Fruit fly (Drosophila melanogaster) whole organism, embryonic: ENCODE results near the gene CG13724.

Source experiments
- B-H1 ChIP-seq: fragments of 200-800 bp; sonication (Bioruptor generic); IDR thresholded peaks from 3 replicates; pipeline ENCODE4 v1.3.6; 2022; ENCODE audit warnings: missing biosample characterization, missing genetic modification characterization
- Bdp1 ChIP-seq: fragments of 200-800 bp; sonication (Bioruptor generic); optimal IDR thresholded peaks from 3 replicates; lab custom pipeline; 2016; ENCODE audit warnings: missing biosample characterization, missing genetic modification characterization
- CG10209 ChIP-seq: fragments of 200-800 bp; sonication (Bioruptor generic); optimal IDR thresholded peaks from 3 replicates; lab custom pipeline; 2017; ENCODE audit warnings: missing biosample characterization, mild to moderate bottlenecking, missing genetic modification characterization, missing genetic modification reagents
- CG10959 ChIP-seq: fragments of 200-800 bp; sonication (Bioruptor generic); IDR thresholded peaks from 2 replicates; pipeline ENCODE4 v1.3.6; 2022; ENCODE audit warnings: missing biosample characterization, missing genetic modification characterization
- CG13287 ChIP-seq: fragments of 200-800 bp; sonication (Bioruptor generic); IDR thresholded peaks from 2 replicates; pipeline ENCODE4 v1.3.6; 2022; ENCODE audit warnings: missing biosample characterization, missing genetic modification characterization; ENCODE audit not compliant: partially characterized antibody
- CG13424 ChIP-seq: fragments of 200-800 bp; sonication (Bioruptor generic); optimal IDR thresholded peaks from 2 replicates; lab custom pipeline; 2019; ENCODE audit warnings: missing biosample characterization, mild to moderate bottlenecking, missing genetic modification characterization, moderate library complexity
- CG14860 ChIP-seq: fragments of 200-800 bp; sonication (Bioruptor generic); IDR thresholded peaks from 3 replicates; pipeline ENCODE4 v1.3.6; 2022; ENCODE audit warnings: missing biosample characterization, missing genetic modification characterization; ENCODE audit not compliant: partially characterized antibody
- CG14965 ChIP-seq: fragments of 200-800 bp; sonication (Bioruptor generic); optimal IDR thresholded peaks from 2 replicates; lab custom pipeline; 2016; ENCODE audit warnings: missing biosample characterization, missing genetic modification characterization, borderline replicate concordance
- CG15696 ChIP-seq: fragments of 200-800 bp; sonication (Bioruptor generic); optimal IDR thresholded peaks from 2 replicates; lab custom pipeline; 2019; ENCODE audit warnings: missing biosample characterization, mild to moderate bottlenecking, missing genetic modification characterization, moderate library complexity
- CG16813 ChIP-seq: fragments of 200-800 bp; sonication (Bioruptor generic); IDR thresholded peaks from 3 replicates; pipeline ENCODE4 v1.3.6; 2022; ENCODE audit warnings: missing biosample characterization, missing genetic modification characterization; ENCODE audit not compliant: partially characterized antibody
- CG18619 ChIP-seq: fragments of 200-800 bp; sonication (Bioruptor generic); optimal IDR thresholded peaks from 3 replicates; lab custom pipeline; 2017; ENCODE audit warnings: missing biosample characterization, mild to moderate bottlenecking, missing genetic modification characterization
- CG2129 ChIP-seq: fragments of 200-800 bp; sonication (Bioruptor generic); IDR thresholded peaks from 2 replicates; pipeline ENCODE4 v1.3.6; 2022; ENCODE audit warnings: missing biosample characterization, missing genetic modification characterization; ENCODE audit not compliant: partially characterized antibody
- CG3065 ChIP-seq: fragments of 200-800 bp; sonication (Bioruptor generic); optimal IDR thresholded peaks from 2 replicates; lab custom pipeline; 2016; ENCODE audit warnings: missing biosample characterization, missing genetic modification characterization
- CG3163 ChIP-seq: fragments of 200-800 bp; sonication (Bioruptor generic); optimal IDR thresholded peaks from 3 replicates; lab custom pipeline; 2016; ENCODE audit warnings: missing biosample characterization, missing genetic modification characterization
- CG42726 ChIP-seq: fragments of 200-800 bp; sonication (Bioruptor generic); IDR thresholded peaks from 2 replicates; pipeline ENCODE4 v1.3.6; 2022; ENCODE audit warnings: missing biosample characterization, missing genetic modification characterization; ENCODE audit not compliant: partially characterized antibody
- CG4617 ChIP-seq: fragments of 200-800 bp; sonication (Bioruptor generic); optimal IDR thresholded peaks from 3 replicates; lab custom pipeline; 2016; ENCODE audit warnings: missing biosample characterization, missing genetic modification characterization, borderline replicate concordance
- CG4854 ChIP-seq: fragments of 200-800 bp; sonication (Bioruptor generic); optimal IDR thresholded peaks from 2 replicates; lab custom pipeline; 2016; ENCODE audit warnings: missing biosample characterization, missing genetic modification characterization, inconsistent platforms
- CG7928 ChIP-seq: fragments of 200-800 bp; sonication (Bioruptor generic); optimal IDR thresholded peaks from 2 replicates; lab custom pipeline; 2017; ENCODE audit warnings: missing biosample characterization, mild to moderate bottlenecking, missing genetic modification characterization
- CG8281 ChIP-seq: fragments of 200-800 bp; sonication (Bioruptor generic); optimal IDR thresholded peaks from 2 replicates; lab custom pipeline; 2018; ENCODE audit warnings: missing biosample characterization, mild to moderate bottlenecking, missing genetic modification characterization, moderate library complexity
- CTCF ChIP-seq: fragments of 200-800 bp; sonication (Bioruptor generic); optimal IDR thresholded peaks from 2 replicates; lab custom pipeline; 2017; ENCODE audit warnings: missing biosample characterization, mild to moderate bottlenecking, missing genetic modification characterization, moderate library complexity
- Ets65A ChIP-seq: fragments of 200-800 bp; sonication (Bioruptor generic); peaks from one replicate; lab custom pipeline; 2016; ENCODE audit warnings: missing biosample characterization, missing genetic modification characterization
- Lim3 ChIP-seq: fragments of 200-800 bp; sonication (Bioruptor generic); IDR thresholded peaks from 2 replicates; pipeline ENCODE4 v1.3.6; 2022; ENCODE audit warnings: missing biosample characterization, missing genetic modification characterization
- Med ChIP-seq: fragments of 200-800 bp; sonication (Bioruptor generic); peaks from one replicate; lab custom pipeline; 2016; ENCODE audit warnings: missing biosample characterization, missing genetic modification characterization, mild to moderate bottlenecking, inconsistent platforms, moderate library complexity
- amos ChIP-seq: fragments of 200-800 bp; sonication (Bioruptor generic); IDR thresholded peaks from 2 replicates; pipeline ENCODE4 v1.3.6; 2022; ENCODE audit warnings: missing biosample characterization, missing genetic modification characterization; ENCODE audit not compliant: partially characterized antibody
- az2 ChIP-seq: fragments of 200-800 bp; sonication (Bioruptor generic); optimal IDR thresholded peaks from 3 replicates; lab custom pipeline; 2016; ENCODE audit warnings: missing biosample characterization, missing genetic modification characterization
- bbx ChIP-seq: fragments of 200-800 bp; sonication (Bioruptor generic); IDR thresholded peaks from 2 replicates; pipeline ENCODE4 v1.3.6; 2022; ENCODE audit warnings: missing biosample characterization, missing genetic modification characterization; ENCODE audit not compliant: partially characterized antibody
- bigmax ChIP-seq: fragments of 200-800 bp; sonication (Bioruptor generic); optimal IDR thresholded peaks from 2 replicates; lab custom pipeline; 2018; ENCODE audit warnings: missing biosample characterization, mild to moderate bottlenecking, missing genetic modification characterization
- cas ChIP-seq: fragments of 200-800 bp; sonication (Bioruptor generic); IDR thresholded peaks from 2 replicates; pipeline ENCODE4 v1.3.6; 2022; ENCODE audit warnings: missing biosample characterization, missing genetic modification characterization
- ci ChIP-seq: fragments of 200-800 bp; sonication (Bioruptor generic); IDR thresholded peaks from 3 replicates; pipeline ENCODE4 v1.3.6; 2022; ENCODE audit warnings: missing biosample characterization, missing genetic modification characterization
- exex ChIP-seq: fragments of 200-800 bp; sonication (Bioruptor generic); optimal IDR thresholded peaks from 4 replicates; lab custom pipeline; 2018; ENCODE audit warnings: missing biosample characterization, mild to moderate bottlenecking, missing genetic modification characterization, moderate library complexity
- gem ChIP-seq: fragments of 200-800 bp; sonication (Bioruptor generic); optimal IDR thresholded peaks from 2 replicates; lab custom pipeline; 2019; ENCODE audit warnings: missing biosample characterization, mild to moderate bottlenecking, missing genetic modification characterization, moderate library complexity
- grn ChIP-seq: fragments of 200-800 bp; sonication (Bioruptor generic); optimal IDR thresholded peaks from 3 replicates; lab custom pipeline; 2017; ENCODE audit warnings: missing biosample characterization, missing genetic modification characterization
- hbn ChIP-seq: fragments of 200-800 bp; sonication (Bioruptor generic); IDR thresholded peaks from 2 replicates; pipeline ENCODE4 v1.3.6; 2022; ENCODE audit warnings: missing biosample characterization, missing genetic modification characterization; ENCODE audit not compliant: partially characterized antibody
- nau ChIP-seq: fragments of 200-800 bp; sonication (Bioruptor generic); optimal IDR thresholded peaks from 3 replicates; lab custom pipeline; 2017; ENCODE audit warnings: missing biosample characterization, mild to moderate bottlenecking, missing genetic modification characterization, missing genetic modification reagents
- nom ChIP-seq: fragments of 200-800 bp; sonication (Bioruptor generic); optimal IDR thresholded peaks from 2 replicates; lab custom pipeline; 2017; ENCODE audit warnings: missing biosample characterization, missing genetic modification characterization, mild to moderate bottlenecking, moderate library complexity, missing genetic modification reagents
- phol ChIP-seq: fragments of 200-800 bp; sonication (Bioruptor generic); optimal IDR thresholded peaks from 3 replicates; lab custom pipeline; 2018; ENCODE audit warnings: missing biosample characterization, mild to moderate bottlenecking, missing genetic modification characterization, moderate library complexity
- pnt ChIP-seq: fragments of 200-800 bp; sonication (Bioruptor generic); optimal IDR thresholded peaks from 3 replicates; lab custom pipeline; 2016; ENCODE audit warnings: missing biosample characterization, missing genetic modification characterization
- sc ChIP-seq, 3 experiments: fragments of >200 bp in 2 of 3; fragments of 200-800 bp in 1 of 3; sonication (Bioruptor generic) in 1 of 3; optimal IDR thresholded peaks; 2 replicates in 2 of 3; 3 replicates in 1 of 3; lab custom pipeline; 2017; ENCODE audit warnings: mild to moderate bottlenecking in 1 of 3, missing biosample characterization in 1 of 3, missing genetic modification characterization in 1 of 3, missing genetic modification reagents in 1 of 3
- slp2 ChIP-seq: fragments of 200-800 bp; sonication (Bioruptor generic); optimal IDR thresholded peaks from 2 replicates; lab custom pipeline; 2016; ENCODE audit warnings: missing biosample characterization, missing genetic modification characterization
- vnd ChIP-seq: fragments of 200-800 bp; sonication (Bioruptor generic); IDR thresholded peaks from 3 replicates; pipeline ENCODE4 v1.3.6; 2022; ENCODE audit warnings: missing biosample characterization, missing genetic modification characterization; ENCODE audit not compliant: partially characterized antibody
- wdn ChIP-seq: fragments of 200-800 bp; sonication (Bioruptor generic); IDR thresholded peaks from 2 replicates; pipeline ENCODE4 v1.3.6; 2022; ENCODE audit warnings: missing biosample characterization, missing genetic modification characterization

Gene CG13724

dm6 chr3L:17339756-17340155 lies 17.1 kb downstream of the CG13724 start:
- TF ChIP-seq bbx (GFP tag; lab: Robert Waterston, UW) (peak; percentile 10; the same call in 1 of the 2 replicates), CG14965 (no peak), amos (GFP tag; lab: Robert Waterston, UW) (peak; percentile 66; the same call in 1 of the 2 replicates), CG2129 (GFP tag; lab: Robert Waterston, UW) (no peak), Bdp1 (GFP tag; lab: Kevin White, UChicago) (peak; percentile 94), CG16813 (GFP tag; lab: Robert Waterston, UW) (peak; percentile 33; the same call in 1 of the 3 replicates), exex (no peak), CG42726 (GFP tag; lab: Robert Waterston, UW) (peak; percentile 17; the same call in 1 of the 2 replicates), az2 (GFP tag; lab: Kevin White, UChicago) (no peak), CG14860 (GFP tag; lab: Robert Waterston, UW) (peak; percentile 47; the same call in 2 of the 3 replicates), CG4617 (GFP tag; lab: Kevin White, UChicago) (no peak), Ets65A (GFP tag; lab: Kevin White, UChicago) (no peak), CG3163 (GFP tag; lab: Kevin White, UChicago) (no peak)

- TF ChIP-seq CG15696 (tag; lab: Kevin White, UChicago) (no peak), phol (tag; lab: Kevin White, UChicago) (no peak), Lim3 (no peak), CG18619 (no peak), Ets65A (GFP tag; lab: Kevin White, UChicago) (peak; percentile 89), CTCF (GFP tag; lab: Kevin White, UChicago) (no peak), CG10209 (GFP tag; lab: Kevin White, UChicago) (no peak), CG8281 (tag; lab: Kevin White, UChicago) (no peak), hbn (GFP tag; lab: Robert Waterston, UW) (no peak), CG13424 (tag; lab: Kevin White, UChicago) (no peak), Med (GFP tag; lab: Kevin White, UChicago) (peak; percentile 26), CG4854 (GFP tag; lab: Kevin White, UChicago) (no peak)
These were observed 18.6 kb downstream of the CG13724 start, which contains the start of gene CG13727 for dm6 chr3L:17341216-17341615. CG13727 (minus strand) TSS chr3L:17341316.

dm6 chr3L:17344596-17344995 lies 22.0 kb downstream of the CG13724 start, which contains the start of gene brv2:
brv2 (minus strand) TSS chr3L:17344696.
- TF ChIP-seq grn (GFP tag; lab: Kevin White, UChicago) (no peak), pnt (GFP tag; lab: Kevin White, UChicago) (no peak), slp2 (GFP tag; lab: Kevin White, UChicago) (no peak), CG14965 (no peak), gem (no peak), cas (GFP tag; lab: Robert Waterston, UW) (no peak), nau (GFP tag; lab: Kevin White, UChicago) (no peak), B-H1 (GFP tag; lab: Robert Waterston, UW) (no peak), CG3065 (GFP tag; lab: Kevin White, UChicago) (no peak), ci (no peak), nom (GFP tag; lab: Kevin White, UChicago) (no peak), CG7928 (GFP tag; lab: Kevin White, UChicago) (no peak), wdn (no peak), CG13287 (GFP tag; lab: Robert Waterston, UW) (no peak), sc (optimal IDR thresholded peaks at IDR 0.05; lab: Kevin White, UChicago) (no peak), sc (GFP tag; optimal IDR thresholded peaks at IDR 0.05; lab: Kevin White, UChicago) (no peak), CG10959 (GFP tag; lab: Robert Waterston, UW) (no peak), bigmax (GFP tag; lab: Kevin White, UChicago) (no peak), CG13424 (tag; lab: Kevin White, UChicago) (no peak), vnd (GFP tag; lab: Robert Waterston, UW) (no peak)
